Worm (Caenorhabditis elegans): Measurements from ENCODE around the gene algn-1.

Gene algn-1

ce11 chrIII:6453665-6454064 is 6.3 kb upstream of the algn-1 start (continued):
- no peak for TF ChIP-seq nhr-10 (tag; optimal IDR thresholded peaks at IDR 0.05)
- peak; percentile 74 for TF ChIP-seq ceh-20 (GFP tag; IDR thresholded peaks at IDR 0.05)
- no peak for TF ChIP-seq ceh-32 (tag; optimal IDR thresholded peaks at IDR 0.05; ENCODE audit: poor library complexity)
- TF ChIP-seq dmd-8 (GFP tag; IDR thresholded peaks at IDR 0.05), result no peak
- no peak for TF ChIP-seq D1046.2 (GFP tag; IDR thresholded peaks at IDR 0.05)
- TF ChIP-seq zfp-3 (GFP tag; conservative IDR thresholded peaks at IDR 0.05), result no peak
- TF ChIP-seq snpc-1.2 (GFP tag; IDR thresholded peaks at IDR 0.05), result no peak
- TF ChIP-seq gei-8 (GFP tag; optimal IDR thresholded peaks at IDR 0.05), result no peak
- no peak for TF ChIP-seq egl-27 (tag; optimal IDR thresholded peaks at IDR 0.05)
- peak; percentile 73 for TF ChIP-seq lin-13 (GFP tag; optimal IDR thresholded peaks at IDR 0.05)
- TF ChIP-seq spr-1 (tag; optimal IDR thresholded peaks at IDR 0.05), result peak; percentile 80
- peak; percentile 72 for TF ChIP-seq hlh-30 (tag; optimal IDR thresholded peaks at IDR 0.05; ENCODE audit: insufficient read depth)
- TF ChIP-seq dve-1 (tag; optimal IDR thresholded peaks at IDR 0.05; ENCODE audit: insufficient read depth), result peak; percentile 91
- TF ChIP-seq nhr-25 (tag; optimal IDR thresholded peaks at IDR 0.05; ENCODE audit: borderline replicate concordance, insufficient read depth), result peak; percentile 60
- peak; percentile 98 for TF ChIP-seq aha-1 (tag)
- TF ChIP-seq madf-9 (GFP tag; conservative IDR thresholded peaks at IDR 0.05), result 0 out of 2 replicates have a peak, but pooled peaks have one; percentile 34
- TF ChIP-seq jun-1 (tag; optimal IDR thresholded peaks at IDR 0.05), result peak; percentile 5
- no peak for TF ChIP-seq lin-15B (tag; optimal IDR thresholded peaks at IDR 0.05)
- TF ChIP-seq zip-11 (GFP tag; IDR thresholded peaks at IDR 0.05), result no peak
- TF ChIP-seq set-16 (GFP tag; IDR thresholded peaks at IDR 0.05), result peak; percentile 21; the same call in 1 of the 2 replicates
- no peak for TF ChIP-seq spr-3 (GFP tag; optimal IDR thresholded peaks at IDR 0.05)
- TF ChIP-seq dmd-6 (GFP tag; IDR thresholded peaks at IDR 0.05), result peak; percentile 65
- TF ChIP-seq mxl-2 (GFP tag; conservative IDR thresholded peaks at IDR 0.05), result no peak
- no peak for TF ChIP-seq daf-16 (GFP tag; optimal IDR thresholded peaks at IDR 0.05)
- peak; percentile 67 for TF ChIP-seq daf-16 (tag; optimal IDR thresholded peaks at IDR 0.05)
- peak; percentile 48 for TF ChIP-seq unc-130 (GFP tag; optimal IDR thresholded peaks at IDR 0.05)
- peak; percentile 27 for TF ChIP-seq pqm-1 (tag; optimal IDR thresholded peaks at IDR 0.05)
- TF ChIP-seq nhr-102 (tag; optimal IDR thresholded peaks at IDR 0.05), result peak; percentile 8
- no peak for TF ChIP-seq vab-7 (GFP tag; IDR thresholded peaks at IDR 0.05)
- no peak for TF ChIP-seq mdt-29 (GFP tag; IDR thresholded peaks at IDR 0.05)
- TF ChIP-seq ZK546.5 (tag; optimal IDR thresholded peaks at IDR 0.05), result no peak
- TF ChIP-seq daf-19 (GFP tag; conservative IDR thresholded peaks at IDR 0.05), result no peak
- TF ChIP-seq aly-2 (tag; optimal IDR thresholded peaks at IDR 0.05), result no peak
- TF ChIP-seq nhr-11 (tag; optimal IDR thresholded peaks at IDR 0.05), result peak; percentile 82
- TF ChIP-seq nhr-237 (tag; optimal IDR thresholded peaks at IDR 0.05), result no peak
- no peak for TF ChIP-seq nhr-41 (GFP tag; IDR thresholded peaks at IDR 0.05)
- no peak for TF ChIP-seq lir-3 (tag; optimal IDR thresholded peaks at IDR 0.05)
- no peak for TF ChIP-seq egl-43 (GFP tag; IDR thresholded peaks at IDR 0.05)
- peak; percentile 83 for TF ChIP-seq lin-38 (GFP tag; IDR thresholded peaks at IDR 0.05)
- no peak for TF ChIP-seq Y75B8A.6 (GFP tag; IDR thresholded peaks at IDR 0.05)
- peak; percentile 88 for TF ChIP-seq nhr-6 (tag; optimal IDR thresholded peaks at IDR 0.05)
- TF ChIP-seq nhr-76 (tag; optimal IDR thresholded peaks at IDR 0.05), result no peak
- TF ChIP-seq nhr-28 (tag; optimal IDR thresholded peaks at IDR 0.05), result peak; percentile 80
- peak; percentile 34 for TF ChIP-seq nhr-48 (tag; optimal IDR thresholded peaks at IDR 0.05)
- no peak for TF ChIP-seq F44E2.7 (GFP tag; IDR thresholded peaks at IDR 0.05)
- no peak for TF ChIP-seq skn-1 (tag; optimal IDR thresholded peaks at IDR 0.05)
- TF ChIP-seq tag-97 (GFP tag; IDR thresholded peaks at IDR 0.05), result no peak
- TF ChIP-seq lin-29 (GFP tag; IDR thresholded peaks at IDR 0.05), result no peak
- TF ChIP-seq daf-12 (tag; optimal IDR thresholded peaks at IDR 0.05), result no peak
- TF ChIP-seq mes-2 (tag; optimal IDR thresholded peaks at IDR 0.05; ENCODE audit: poor library complexity, severe bottlenecking), result peak; percentile 93
- no peak for TF ChIP-seq ctbp-1 (GFP tag; IDR thresholded peaks at IDR 0.05)
- no peak for TF ChIP-seq ZK337.2 (GFP tag; IDR thresholded peaks at IDR 0.05)
